Worm (Caenorhabditis elegans): ENCODE measurements around the gene T07F8.1.

The T07F8.1 gene

ce11 chrII:7102288-7102687 is 45.9 kb upstream of the T07F8.1 start:
- TF ChIP-seq ztf-7 (tag; optimal IDR thresholded peaks at IDR 0.05) (no peak), ceh-44 (GFP tag; IDR thresholded peaks at IDR 0.05) (no peak), hmg-1.1 (GFP tag; IDR thresholded peaks at IDR 0.05) (peak; percentile 14; the same call in 1 of the 2 replicates), nhr-102 (tag; optimal IDR thresholded peaks at IDR 0.05) (no peak), nhr-28 (tag; optimal IDR thresholded peaks at IDR 0.05) (peak; percentile 25), ceh-62 (tag; optimal IDR thresholded peaks at IDR 0.05) (no peak), hif-1 (tag; optimal IDR thresholded peaks at IDR 0.05) (peak in 1 of 2 experiments; percentile 99), lsy-2 (tag; optimal IDR thresholded peaks at IDR 0.05) (peak in 1 of 2 experiments; percentile 47), dmd-6 (GFP tag; IDR thresholded peaks at IDR 0.05) (peak; percentile 41), hlh-11 (tag; optimal IDR thresholded peaks at IDR 0.05) (peak; percentile 16), ceh-82 (tag; optimal IDR thresholded peaks at IDR 0.05) (no peak)

ce11 chrII:7103111-7103510 is 45.1 kb upstream of the T07F8.1 start:
- TF ChIP-seq mxl-3 (GFP tag; optimal IDR thresholded peaks at IDR 0.05), result no peak
- peak in 1 of 2 experiments; percentile 93 for TF ChIP-seq unc-62 (GFP tag; optimal IDR thresholded peaks at IDR 0.05 in 1 of 2)
- no peak for TF ChIP-seq unc-62 (tag; optimal IDR thresholded peaks at IDR 0.05)

ce11 chrII:7104794-7105613 is 43.2 kb upstream of the T07F8.1 start, which contains the start of the genes farl-11 and rpl-33:
TSS of gene farl-11 (minus strand) at chrII:7105035.
TSS of gene rpl-33 (plus strand) at chrII:7105563.
- TF ChIP-seq spr-1 (tag; optimal IDR thresholded peaks at IDR 0.05), result peak; percentile 16
- peak; percentile 29; the same call in 1 of the 2 replicates for TF ChIP-seq dmd-6 (GFP tag; IDR thresholded peaks at IDR 0.05)
- TF ChIP-seq nhr-41 (GFP tag; IDR thresholded peaks at IDR 0.05), result no peak
- TF ChIP-seq zfp-2 (tag; optimal IDR thresholded peaks at IDR 0.05), result peak; percentile 70
- TF ChIP-seq nhr-10 (tag; optimal IDR thresholded peaks at IDR 0.05), result no peak
- TF ChIP-seq ZK546.5 (tag; optimal IDR thresholded peaks at IDR 0.05), result peak; percentile 64 to 91
- TF ChIP-seq pha-4 (GFP tag; IDR thresholded peaks at IDR 0.05), result no peak
- peak; percentile 90 for TF ChIP-seq pha-4 (tag; optimal IDR thresholded peaks at IDR 0.05)
- no peak for TF ChIP-seq vab-7 (GFP tag; IDR thresholded peaks at IDR 0.05)
- TF ChIP-seq arid-1 (GFP tag; conservative IDR thresholded peaks at IDR 0.05), result peak; percentile 38; the same call in 1 of the 2 replicates
- no peak for TF ChIP-seq dmd-8 (GFP tag; IDR thresholded peaks at IDR 0.05)
- peak; percentile 71 for TF ChIP-seq rbr-2 (tag; optimal IDR thresholded peaks at IDR 0.05)
- peak; percentile 72 for TF ChIP-seq dpl-1 (GFP tag; optimal IDR thresholded peaks at IDR 0.05)
- peak; percentile 40 for TF ChIP-seq F37D6.2 (tag; optimal IDR thresholded peaks at IDR 0.05)
- TF ChIP-seq zip-11 (GFP tag; IDR thresholded peaks at IDR 0.05), result no peak
- peak; percentile 80 for TF ChIP-seq lin-15B (tag; optimal IDR thresholded peaks at IDR 0.05)
- peak; percentile 75 for TF ChIP-seq hlh-30 (tag; optimal IDR thresholded peaks at IDR 0.05; ENCODE audit: insufficient read depth)
- peak; percentile 87 for TF ChIP-seq nhr-6 (tag; optimal IDR thresholded peaks at IDR 0.05)
- TF ChIP-seq mdt-29 (GFP tag; IDR thresholded peaks at IDR 0.05), result no peak
- TF ChIP-seq unc-130 (GFP tag; optimal IDR thresholded peaks at IDR 0.05), result no peak
- peak in 1 of 2 experiments; percentile 84 for TF ChIP-seq hif-1 (tag; optimal IDR thresholded peaks at IDR 0.05)
- TF ChIP-seq ceh-20 (GFP tag; IDR thresholded peaks at IDR 0.05), result 0 out of 2 replicates have a peak, but pooled peaks have one; percentile 41
- TF ChIP-seq cey-2 (tag; optimal IDR thresholded peaks at IDR 0.05; ENCODE audit: borderline replicate concordance, insufficient read depth), result no peak
- TF ChIP-seq daf-12 (tag; optimal IDR thresholded peaks at IDR 0.05), result no peak
- peak; percentile 95 to 99 for TF ChIP-seq lsy-2 (tag; optimal IDR thresholded peaks at IDR 0.05)
- peak; percentile 99 for TF ChIP-seq Y48G9A.11 (GFP tag; IDR thresholded peaks at IDR 0.05)
- TF ChIP-seq lin-13 (GFP tag; optimal IDR thresholded peaks at IDR 0.05), result peak; percentile 78
- TF ChIP-seq fkh-10 (GFP tag; optimal IDR thresholded peaks at IDR 0.05), result peak; percentile 58
- TF ChIP-seq mdl-1 (tag; optimal IDR thresholded peaks at IDR 0.05), result peak in 1 of 2 experiments; percentile 49
- TF ChIP-seq nhr-11 (tag; optimal IDR thresholded peaks at IDR 0.05), result peak; percentile 91
- TF ChIP-seq lin-1 (GFP tag; IDR thresholded peaks at IDR 0.05), result no peak
- TF ChIP-seq ceh-82 (tag; optimal IDR thresholded peaks at IDR 0.05), result no peak
- no peak for TF ChIP-seq ztf-7 (tag; optimal IDR thresholded peaks at IDR 0.05)
- TF ChIP-seq snpc-4 (tag; optimal IDR thresholded peaks at IDR 0.05), result no peak
- no peak for TF ChIP-seq ceh-44 (GFP tag; IDR thresholded peaks at IDR 0.05)
- peak; percentile 54 for TF ChIP-seq hlh-11 (tag; optimal IDR thresholded peaks at IDR 0.05)
- no peak for TF ChIP-seq zag-1 (tag; optimal IDR thresholded peaks at IDR 0.05)
- no peak for TF ChIP-seq nhr-42 (GFP tag; IDR thresholded peaks at IDR 0.05)
